Worm (Caenorhabditis elegans) whole organism, L4 larva: ENCODE data around the gene blos-1.

Experiments
- ceh-62 ChIP-seq: sonication (generic microtip); optimal IDR thresholded peaks from 2 replicates; lab custom pipeline; 2017; ENCODE audit warnings: missing biosample characterization, missing genetic modification characterization
- dmd-8 ChIP-seq: fragments of 200-800 bp; sonication (Bioruptor generic); IDR thresholded peaks from 2 replicates; pipeline ENCODE4 v1.3.6; 2022; ENCODE audit warnings: missing genetic modification characterization, missing compliant biosample characterization
- egl-43 ChIP-seq: fragments of 200-800 bp; sonication (Bioruptor generic); IDR thresholded peaks from 2 replicates; pipeline ENCODE4 v1.3.6; 2022; ENCODE audit warnings: missing genetic modification reagents, missing genetic modification characterization, missing compliant biosample characterization
- gei-8 ChIP-seq: fragments of 200-800 bp; sonication (Bioruptor generic); optimal IDR thresholded peaks from 2 replicates; lab custom pipeline; 2018; ENCODE audit warnings: mild to moderate bottlenecking, missing genetic modification characterization, missing compliant biosample characterization
- lin-39 ChIP-seq: fragments of 150-350 bp; optimal IDR thresholded peaks from 2 replicates; lab custom pipeline; 2014; ENCODE audit warnings: missing biosample characterization, missing genetic modification reagents, missing genetic modification characterization
- pha-4 ChIP-seq, 2 experiments: fragments of 150-350 bp in 1 of 2; fragments of 200-800 bp in 1 of 2; sonication (Bioruptor generic) in 1 of 2; IDR thresholded peaks in 1 of 2; optimal IDR thresholded peaks in 1 of 2; 2 replicates each; pipeline versions ENCODE4 v1.3.6 to Lab custom; 2014 to 2022; ENCODE audit warnings: missing genetic modification characterization in 2 of 2, missing genetic modification reagents in 2 of 2, missing biosample characterization in 1 of 2, missing compliant biosample characterization in 1 of 2
- skn-1 ChIP-seq: fragments of 150-350 bp; optimal IDR thresholded peaks from 2 replicates; lab custom pipeline; 2014; ENCODE audit warnings: missing biosample characterization, missing genetic modification characterization
- unc-39 ChIP-seq: sonication (generic microtip); optimal IDR thresholded peaks from 2 replicates; lab custom pipeline; 2017; ENCODE audit warnings: missing biosample characterization, missing genetic modification characterization

DNA sequence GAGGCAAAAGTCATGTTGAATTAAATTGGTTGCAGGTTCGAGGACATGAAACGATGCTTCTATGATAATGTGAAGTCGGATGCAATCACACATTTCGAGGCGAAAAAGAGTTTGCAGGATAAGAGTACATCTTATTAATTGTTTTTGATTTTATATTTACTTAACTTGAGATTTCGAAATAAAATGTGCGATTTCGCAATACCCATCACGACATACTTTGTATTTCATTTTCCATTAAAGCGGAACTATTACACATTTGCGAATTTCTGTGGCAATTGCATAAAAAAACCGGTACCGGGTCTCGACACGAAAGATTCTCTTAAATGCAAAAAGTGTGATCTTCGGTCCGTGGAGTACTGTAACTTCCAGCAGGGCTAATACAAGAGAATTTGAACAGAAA, 9.4 kb downstream of the blos-1 start:
- TF ChIP-seq egl-43 (no peak), skn-1 (tag; lab: Kevin White, UChicago) (no peak), unc-39 (tag; lab: Kevin White, UChicago) (no peak), pha-4 (GFP tag; IDR thresholded peaks at IDR 0.05; lab: Robert Waterston, UW) (no peak), pha-4 (tag; optimal IDR thresholded peaks at IDR 0.05; lab: Kevin White, UChicago) (no peak), ceh-62 (tag; lab: Kevin White, UChicago) (no peak), dmd-8 (GFP tag; lab: Robert Waterston, UW) (no peak), lin-39 (tag; lab: Kevin White, UChicago) (no peak), gei-8 (no peak)
